Comparison of ENCODE assay signal across 6 worm cellular contexts in genomic region chrX:7153460-7153859, ce11.
A peak's percentile ranks its signal among the peaks of the same experiment; 100 is the strongest.
TF ChIP-seq lines count a peak whose summit lies in the region.

No protein-coding gene starts in this region.

TF ChIP-seq in whole organism, L1 larva, 84 proteins besides CTCF, POLR2A, EP300 and RAD21 (continues in another document):
- TF ChIP-seq dsc-1 (tag; optimal IDR thresholded peaks at IDR 0.05; lab: Kevin White, UChicago) (peak; percentile 66), lin-15B (tag; optimal IDR thresholded peaks at IDR 0.05; lab: Kevin White, UChicago) (no peak), unc-86 (tag; optimal IDR thresholded peaks at IDR 0.05; lab: Kevin White, UChicago) (no peak), unc-30 (tag; optimal IDR thresholded peaks at IDR 0.05; lab: Kevin White, UChicago) (no peak), pag-3 (tag; optimal IDR thresholded peaks at IDR 0.05; lab: Kevin White, UChicago; ENCODE audit: borderline replicate concordance, insufficient read depth) (no peak), tbx-2 (tag; optimal IDR thresholded peaks at IDR 0.05; lab: Kevin White, UChicago) (no peak), nhr-77 (tag; optimal IDR thresholded peaks at IDR 0.05; lab: Kevin White, UChicago) (no peak), fos-1 (tag; optimal IDR thresholded peaks at IDR 0.05; lab: Kevin White, UChicago) (no peak), F16B12.6 (tag; optimal IDR thresholded peaks at IDR 0.05; lab: Kevin White, UChicago) (no peak), rnt-1 (tag; optimal IDR thresholded peaks at IDR 0.05; lab: Kevin White, UChicago) (peak; percentile 65), snu-23 (GFP tag; optimal IDR thresholded peaks at IDR 0.05; lab: Kevin White, UChicago) (peak; percentile 33), C34B4.2 (tag; optimal IDR thresholded peaks at IDR 0.05; lab: Kevin White, UChicago) (no peak), efl-1 (optimal IDR thresholded peaks at IDR 0.05; lab: Kevin White, UChicago) (peak in 1 of 2 experiments; percentile 17), efl-1 (GFP tag; optimal IDR thresholded peaks at IDR 0.05 in 1 of 2; lab: Kevin White, UChicago) (peak in 1 of 2 experiments; percentile 90), nhr-71 (tag; optimal IDR thresholded peaks at IDR 0.05; lab: Kevin White, UChicago) (peak; percentile 68)

TF ChIP-seq in whole organism, L2 larva, 48 proteins besides CTCF, POLR2A, EP300 and RAD21:
- peak; percentile 49 for TF ChIP-seq F13H6.1 (tag; optimal IDR thresholded peaks at IDR 0.05; lab: Kevin White, UChicago)
- TF ChIP-seq nhr-129 (tag; optimal IDR thresholded peaks at IDR 0.05; lab: Kevin White, UChicago): peak; percentile 9
- TF ChIP-seq egl-27 (tag; optimal IDR thresholded peaks at IDR 0.05; lab: Kevin White, UChicago): no peak
- TF ChIP-seq nhr-10 (tag; optimal IDR thresholded peaks at IDR 0.05; lab: Kevin White, UChicago): no peak

TF ChIP-seq in whole organism, L3 larva, 47 proteins besides CTCF, POLR2A, EP300 and RAD21:
- TF ChIP-seq nfya-1 (tag; optimal IDR thresholded peaks at IDR 0.05; lab: Kevin White, UChicago; ENCODE audit: insufficient read depth) (no peak), egl-5 (tag; optimal IDR thresholded peaks at IDR 0.05; lab: Kevin White, UChicago) (peak; percentile 25), eor-1 (tag; optimal IDR thresholded peaks at IDR 0.05; lab: Kevin White, UChicago) (no peak)

TF ChIP-seq in whole organism, L4 larva, 104 proteins besides CTCF, POLR2A, EP300 and RAD21 (continues in another document):
- TF ChIP-seq zip-2 (tag; optimal IDR thresholded peaks at IDR 0.05; lab: Kevin White, UChicago) (no peak), daf-16 (GFP tag; optimal IDR thresholded peaks at IDR 0.05; lab: Kevin White, UChicago) (peak in 1 of 2 experiments; percentile 4), daf-16 (tag; optimal IDR thresholded peaks at IDR 0.05; lab: Kevin White, UChicago) (no peak), snpc-1.2 (GFP tag; IDR thresholded peaks at IDR 0.05; lab: Robert Waterston, UW) (no peak), nhr-77 (tag; optimal IDR thresholded peaks at IDR 0.05; lab: Kevin White, UChicago) (no peak), lin-29 (GFP tag; IDR thresholded peaks at IDR 0.05; lab: Robert Waterston, UW) (no peak), dmd-9 (GFP tag; IDR thresholded peaks at IDR 0.05; lab: Robert Waterston, UW) (no peak), php-3 (GFP tag; IDR thresholded peaks at IDR 0.05; lab: Robert Waterston, UW) (no peak), hlh-11 (tag; optimal IDR thresholded peaks at IDR 0.05; lab: Kevin White, UChicago) (peak; percentile 43), F44E2.7 (GFP tag; IDR thresholded peaks at IDR 0.05; lab: Robert Waterston, UW) (no peak), F49E8.2 (tag; optimal IDR thresholded peaks at IDR 0.05; lab: Kevin White, UChicago; ENCODE audit: borderline replicate concordance) (no peak), T20F7.1 (GFP tag; optimal IDR thresholded peaks at IDR 0.05; lab: Kevin White, UChicago) (no peak), ceh-28 (tag; optimal IDR thresholded peaks at IDR 0.05; lab: Kevin White, UChicago) (no peak), ztf-7 (tag; optimal IDR thresholded peaks at IDR 0.05; lab: Kevin White, UChicago) (no peak), daf-19 (GFP tag; conservative IDR thresholded peaks at IDR 0.05; lab: Robert Waterston, UW) (no peak), nhr-237 (tag; optimal IDR thresholded peaks at IDR 0.05; lab: Kevin White, UChicago) (no peak), aha-1 (tag; lab: Kevin White, UChicago) (peak; percentile 92), rbr-2 (tag; optimal IDR thresholded peaks at IDR 0.05; lab: Kevin White, UChicago) (no peak), pqm-1 (tag; optimal IDR thresholded peaks at IDR 0.05; lab: Kevin White, UChicago) (no peak), dmd-6 (GFP tag; IDR thresholded peaks at IDR 0.05; lab: Robert Waterston, UW) (no peak), unc-62 (GFP tag; optimal IDR thresholded peaks at IDR 0.05 in 1 of 2; lab: Kevin White, UChicago) (no peak), unc-62 (tag; optimal IDR thresholded peaks at IDR 0.05; lab: Kevin White, UChicago) (no peak), F26F4.8 (GFP tag; conservative IDR thresholded peaks at IDR 0.05; lab: Robert Waterston, UW) (no peak), mes-2 (tag; optimal IDR thresholded peaks at IDR 0.05; lab: Kevin White, UChicago; ENCODE audit: poor library complexity, severe bottlenecking) (no peak), nhr-28 (tag; optimal IDR thresholded peaks at IDR 0.05; lab: Kevin White, UChicago) (no peak)

TF ChIP-seq in whole organism, late embryonic, 69 proteins besides CTCF, POLR2A, EP300 and RAD21:
- peak; percentile 44 for TF ChIP-seq tbx-2 (tag; optimal IDR thresholded peaks at IDR 0.05; lab: Kevin White, UChicago)
- TF ChIP-seq sox-4 (tag; optimal IDR thresholded peaks at IDR 0.05; lab: Kevin White, UChicago): peak; percentile 13
- TF ChIP-seq unc-55 (GFP tag; optimal IDR thresholded peaks at IDR 0.05; lab: Kevin White, UChicago): peak; percentile 21
- no peak for TF ChIP-seq odd-2 (tag; optimal IDR thresholded peaks at IDR 0.05; lab: Kevin White, UChicago)
- TF ChIP-seq fkh-10 (GFP tag; optimal IDR thresholded peaks at IDR 0.05; lab: Kevin White, UChicago): no peak
- TF ChIP-seq pat-9 (tag; optimal IDR thresholded peaks at IDR 0.05; lab: Kevin White, UChicago): peak; percentile 15
- TF ChIP-seq ttx-3 (tag; optimal IDR thresholded peaks at IDR 0.05; lab: Kevin White, UChicago): no peak

TF ChIP-seq in whole organism, mixed stage, embryonic, 35 proteins besides CTCF, POLR2A, EP300 and RAD21:
- no peak for TF ChIP-seq lin-13 (tag; optimal IDR thresholded peaks at IDR 0.05; lab: Kevin White, UChicago)
- TF ChIP-seq hlh-1 (tag; optimal IDR thresholded peaks at IDR 0.05; lab: Kevin White, UChicago): peak; percentile 47
TF ChIP-seq in whole organism, mixed stage, embryonic: peak in this region for 1.

Comparison
In these comparisons a context has a peak if more than half of its experiments do, and no peak if none do; other contexts are left out.
1. Of the 29 proteins assayed by ChIP-seq in both whole organism, L4 larva and whole organism, L1 larva: peak only in whole organism, L4 larva: aha-1; only in whole organism, L1 larva: dpl-1 and unc-130; in both: none; in neither: 26.